Worm (Caenorhabditis elegans) whole organism, young adult: ENCODE data around the gene EGAP2.2.
A peak's percentile ranks its signal among the peaks of the same experiment; 100 is the strongest.

Source experiments
- B0261.1 ChIP-seq: sonication (generic microtip); optimal IDR thresholded peaks from 2 replicates; lab custom pipeline; 2016; ENCODE audit warnings: mild to moderate bottlenecking, missing genetic modification characterization, moderate library complexity, missing compliant biosample characterization
- B0336.3 ChIP-seq: fragments of 200-800 bp; sonication (Bioruptor generic); IDR thresholded peaks from 2 replicates; pipeline ENCODE4 v1.3.6; 2022; ENCODE audit warnings: missing genetic modification characterization, missing compliant biosample characterization
- D2030.7 ChIP-seq: fragments of 200-800 bp; sonication (Bioruptor generic); IDR thresholded peaks from 2 replicates; pipeline ENCODE4 v1.3.6; 2022; ENCODE audit warnings: missing genetic modification reagents, missing genetic modification characterization, missing compliant biosample characterization
- F37B4.10 ChIP-seq: fragments of 200-800 bp; sonication (Bioruptor generic); IDR thresholded peaks from 2 replicates; pipeline ENCODE4 v1.3.6; 2022; ENCODE audit warnings: missing genetic modification characterization, missing compliant biosample characterization
- T07F8.4 ChIP-seq: sonication (generic microtip); optimal IDR thresholded peaks from 2 replicates; lab custom pipeline; 2016; ENCODE audit warnings: mild to moderate bottlenecking, missing genetic modification characterization, moderate library complexity, missing compliant biosample characterization
- Y53F4B.3 ChIP-seq: fragments of 200-800 bp; sonication (Bioruptor generic); IDR thresholded peaks from 2 replicates; pipeline ENCODE4 v1.3.6; 2022; ENCODE audit warnings: missing genetic modification reagents, missing genetic modification characterization, missing compliant biosample characterization
- Y95B8A.8 ChIP-seq: fragments of 200-800 bp; sonication (Bioruptor generic); IDR thresholded peaks from 2 replicates; pipeline ENCODE4 v1.3.6; 2022; ENCODE audit warnings: missing genetic modification reagents, missing genetic modification characterization, missing compliant biosample characterization
- aptf-3 ChIP-seq: fragments of 200-800 bp; sonication (Bioruptor generic); IDR thresholded peaks from 2 replicates; pipeline ENCODE4 v1.3.6; 2022; ENCODE audit warnings: missing genetic modification characterization, missing compliant biosample characterization
- atf-7 ChIP-seq: sonication (generic microtip); optimal IDR thresholded peaks from 2 replicates; lab custom pipeline; 2017; ENCODE audit warnings: mild to moderate bottlenecking, missing genetic modification characterization, missing compliant biosample characterization
- athp-1 ChIP-seq: sonication (generic microtip); optimal IDR thresholded peaks from 2 replicates; lab custom pipeline; 2017; ENCODE audit warnings: mild to moderate bottlenecking, missing genetic modification characterization, missing compliant biosample characterization
- bed-2 ChIP-seq: fragments of 200-800 bp; sonication (Bioruptor generic); IDR thresholded peaks from 2 replicates; pipeline ENCODE4 v1.3.6; 2022; ENCODE audit warnings: missing genetic modification reagents, missing genetic modification characterization, missing compliant biosample characterization
- ccch-3 ChIP-seq: fragments of 200-800 bp; sonication (Bioruptor generic); optimal IDR thresholded peaks from 2 replicates; lab custom pipeline; 2018; ENCODE audit warnings: mild to moderate bottlenecking, missing genetic modification characterization, missing compliant biosample characterization
- cebp-2 ChIP-seq: fragments of 200-800 bp; sonication (Bioruptor generic); IDR thresholded peaks from 2 replicates; pipeline ENCODE4 v1.3.6; 2022; ENCODE audit warnings: missing genetic modification characterization, missing compliant biosample characterization
- ceh-40 ChIP-seq: fragments of 200-800 bp; sonication (Bioruptor generic); IDR thresholded peaks from 2 replicates; pipeline ENCODE4 v1.3.6; 2022; ENCODE audit warnings: missing genetic modification characterization, missing compliant biosample characterization
- dpff-1 ChIP-seq: sonication (generic microtip); optimal IDR thresholded peaks from 2 replicates; lab custom pipeline; 2017; ENCODE audit warnings: mild to moderate bottlenecking, missing genetic modification characterization, missing compliant biosample characterization
- efl-1 ChIP-seq: fragments of 150-350 bp; optimal IDR thresholded peaks from 2 replicates; lab custom pipeline; 2014; ENCODE audit warnings: missing biosample characterization, missing genetic modification reagents, missing genetic modification characterization
- egl-18 ChIP-seq: fragments of 200-800 bp; sonication (Bioruptor generic); IDR thresholded peaks from 2 replicates; pipeline ENCODE4 v1.3.6; 2022; ENCODE audit warnings: missing genetic modification reagents, missing genetic modification characterization, missing compliant biosample characterization
- egrh-3 ChIP-seq: fragments of 200-800 bp; sonication (Bioruptor generic); IDR thresholded peaks from 2 replicates; pipeline ENCODE4 v1.3.6; 2022; ENCODE audit warnings: missing genetic modification reagents, missing genetic modification characterization, missing compliant biosample characterization
- ekl-4 ChIP-seq: fragments of 200-800 bp; sonication (Bioruptor generic); IDR thresholded peaks from 2 replicates; pipeline ENCODE4 v1.3.6; 2022; ENCODE audit warnings: missing genetic modification reagents, missing genetic modification characterization, missing compliant biosample characterization
- ets-4 ChIP-seq: fragments of 200-800 bp; sonication (Bioruptor generic); optimal IDR thresholded peaks from 2 replicates; lab custom pipeline; 2018; ENCODE audit warnings: mild to moderate bottlenecking, missing genetic modification characterization, missing compliant biosample characterization
- gei-17 ChIP-seq: fragments of 200-800 bp; sonication (Bioruptor generic); optimal IDR thresholded peaks from 2 replicates; lab custom pipeline; 2018; ENCODE audit warnings: mild to moderate bottlenecking, missing genetic modification characterization, missing compliant biosample characterization
- hlh-12 ChIP-seq: sonication (generic microtip); optimal IDR thresholded peaks from 2 replicates; lab custom pipeline; 2016; ENCODE audit warnings: missing genetic modification characterization, missing compliant biosample characterization
- let-607 ChIP-seq, 2 experiments: fragments of 200-800 bp in 1 of 2; sonication (Bioruptor generic) in 1 of 2; sonication (generic microtip) in 1 of 2; optimal IDR thresholded peaks; 2 replicates each; lab custom pipeline; 2016 to 2018; ENCODE audit warnings: mild to moderate bottlenecking in 2 of 2, missing compliant biosample characterization in 2 of 2, missing genetic modification characterization in 2 of 2, moderate library complexity in 2 of 2, missing genotype in 1 of 2
- lin-40 ChIP-seq: sonication (generic microtip); optimal IDR thresholded peaks from 2 replicates; lab custom pipeline; 2016; ENCODE audit warnings: missing genetic modification characterization, mild to moderate bottlenecking, missing compliant biosample characterization, missing genotype, missing genetic modification reagents
- lin-54 ChIP-seq: fragments of 200-800 bp; sonication (Bioruptor generic); optimal IDR thresholded peaks from 2 replicates; lab custom pipeline; 2018; ENCODE audit warnings: mild to moderate bottlenecking, missing genetic modification characterization, missing compliant biosample characterization
- lsl-1 ChIP-seq: fragments of 200-800 bp; sonication (Bioruptor generic); optimal IDR thresholded peaks from 2 replicates; lab custom pipeline; 2018; ENCODE audit warnings: mild to moderate bottlenecking, missing genetic modification characterization, moderate library complexity, missing compliant biosample characterization
- madf-10 ChIP-seq: sonication (generic microtip); optimal IDR thresholded peaks from 2 replicates; lab custom pipeline; 2016; ENCODE audit warnings: mild to moderate bottlenecking, missing genetic modification characterization, missing compliant biosample characterization
- mcd-1 ChIP-seq: fragments of 200-800 bp; sonication (Bioruptor generic); IDR thresholded peaks from 2 replicates; pipeline ENCODE4 v1.3.6; 2022; ENCODE audit warnings: missing genetic modification reagents, missing genetic modification characterization, missing compliant biosample characterization
- nfyb-1 ChIP-seq: fragments of 200-800 bp; sonication (Bioruptor generic); IDR thresholded peaks from 2 replicates; pipeline ENCODE4 v1.3.6; 2022; ENCODE audit warnings: missing genetic modification reagents, missing genetic modification characterization, missing compliant biosample characterization
- nhr-120 ChIP-seq: fragments of 200-800 bp; sonication (Bioruptor generic); IDR thresholded peaks from 2 replicates; pipeline ENCODE4 v1.3.6; 2022; ENCODE audit warnings: missing genetic modification characterization, missing compliant biosample characterization
- nhr-179 ChIP-seq: sonication (generic microtip); optimal IDR thresholded peaks from 2 replicates; lab custom pipeline; 2016; ENCODE audit warnings: mild to moderate bottlenecking, missing genetic modification characterization, missing compliant biosample characterization
- nhr-90 ChIP-seq: sonication (generic microtip); optimal IDR thresholded peaks from 2 replicates; lab custom pipeline; 2016; ENCODE audit warnings: missing genotype, mild to moderate bottlenecking, missing genetic modification characterization, missing compliant biosample characterization
- pbrm-1 ChIP-seq: fragments of 200-800 bp; sonication (Bioruptor generic); IDR thresholded peaks from 2 replicates; pipeline ENCODE4 v1.3.6; 2022; ENCODE audit warnings: missing genetic modification reagents, missing genetic modification characterization, missing compliant biosample characterization
- rcor-1 ChIP-seq: fragments of 200-800 bp; sonication (Bioruptor generic); IDR thresholded peaks from 2 replicates; pipeline ENCODE4 v1.3.6; 2022; ENCODE audit warnings: missing genetic modification reagents, missing genetic modification characterization, missing compliant biosample characterization
- rec-8 ChIP-seq, 2 experiments: sonication (generic microtip); optimal IDR thresholded peaks; 2 replicates each; lab custom pipeline; 2016; ENCODE audit warnings: mild to moderate bottlenecking in 2 of 2, missing genetic modification characterization in 2 of 2, missing genetic modification reagents in 2 of 2, missing genotype in 2 of 2, missing biosample characterization in 1 of 2, missing compliant biosample characterization in 1 of 2, moderate library complexity in 1 of 2
- snpc-1.1 ChIP-seq: sonication (generic microtip); optimal IDR thresholded peaks from 2 replicates; lab custom pipeline; 2017; ENCODE audit warnings: missing genetic modification characterization, mild to moderate bottlenecking, missing compliant biosample characterization, antibody characterized with exemption, moderate library complexity, missing genotype, missing genetic modification reagents; ENCODE audit not compliant: insufficient read depth
- snpc-1.3 ChIP-seq: sonication (generic microtip); optimal IDR thresholded peaks from 2 replicates; lab custom pipeline; 2017; ENCODE audit warnings: missing genetic modification characterization, mild to moderate bottlenecking, missing compliant biosample characterization, antibody characterized with exemption, moderate library complexity, missing genotype, missing genetic modification reagents; ENCODE audit not compliant: insufficient read depth
- snpc-3.4 ChIP-seq: sonication (generic microtip); optimal IDR thresholded peaks from 2 replicates; lab custom pipeline; 2017; ENCODE audit warnings: missing genetic modification characterization, mild to moderate bottlenecking, missing compliant biosample characterization, antibody characterized with exemption, moderate library complexity, missing genotype, missing genetic modification reagents
- snpc-4 ChIP-seq, 5 experiments: fragments of 150-350 bp in 1 of 5; sonication (generic microtip) in 4 of 5; optimal IDR thresholded peaks; 2 replicates each; lab custom pipeline; 2014 to 2018; ENCODE audit warnings: missing genetic modification characterization in 5 of 5, missing biosample characterization in 3 of 5, antibody characterized with exemption in 2 of 5, mild to moderate bottlenecking in 2 of 5, missing compliant biosample characterization in 2 of 5, missing genotype in 2 of 5, moderate library complexity in 2 of 5, missing genetic modification reagents in 1 of 5
- somi-1 ChIP-seq: fragments of 200-800 bp; sonication (Bioruptor generic); optimal IDR thresholded peaks from 2 replicates; lab custom pipeline; 2018; ENCODE audit warnings: mild to moderate bottlenecking, missing genetic modification characterization, missing compliant biosample characterization
- tlf-1 ChIP-seq: fragments of 200-800 bp; sonication (Bioruptor generic); optimal IDR thresholded peaks from 2 replicates; lab custom pipeline; 2018; ENCODE audit warnings: mild to moderate bottlenecking, missing genetic modification characterization, missing compliant biosample characterization
- unc-62 ChIP-seq: fragments of 150-350 bp; optimal IDR thresholded peaks from 2 replicates; lab custom pipeline; 2014; ENCODE audit warnings: missing biosample characterization, missing genetic modification reagents, missing genetic modification characterization
- zim-3 ChIP-seq: sonication (generic microtip); optimal IDR thresholded peaks from 2 replicates; lab custom pipeline; 2017; ENCODE audit warnings: mild to moderate bottlenecking, missing genetic modification characterization, moderate library complexity, missing compliant biosample characterization
- ztf-18 ChIP-seq: sonication (generic microtip); optimal IDR thresholded peaks from 2 replicates; lab custom pipeline; 2016; ENCODE audit warnings: missing genotype, mild to moderate bottlenecking, missing genetic modification characterization, missing compliant biosample characterization
- ztf-25 ChIP-seq: fragments of 200-800 bp; sonication (Bioruptor generic); IDR thresholded peaks from 2 replicates; pipeline ENCODE4 v1.3.6; 2022; ENCODE audit warnings: missing genetic modification reagents, missing genetic modification characterization, missing compliant biosample characterization
- ztf-26 ChIP-seq: sonication (generic microtip); optimal IDR thresholded peaks from 2 replicates; lab custom pipeline; 2017; ENCODE audit warnings: missing genetic modification characterization, missing compliant biosample characterization
- ztf-28 ChIP-seq: fragments of 200-800 bp; sonication (Bioruptor generic); IDR thresholded peaks from 2 replicates; pipeline ENCODE4 v1.3.6; 2022; ENCODE audit warnings: missing genetic modification reagents, missing genetic modification characterization, missing compliant biosample characterization
- ztf-3 ChIP-seq: fragments of 200-800 bp; sonication (Bioruptor generic); optimal IDR thresholded peaks from 2 replicates; lab custom pipeline; 2018; ENCODE audit warnings: mild to moderate bottlenecking, missing genetic modification characterization, missing compliant biosample characterization

The EGAP2.2 gene

ce11 chrII:5182451-5182850 lies 47.2 kb upstream of the EGAP2.2 start (continued):
- TF ChIP-seq lin-54 (GFP tag; lab: Kevin White, UChicago) (peak; percentile 20), ztf-28 (no peak), bed-2 (no peak), snpc-4 (GFP tag; optimal IDR thresholded peaks at IDR 0.05; lab: Kevin White, UChicago) (no peak), snpc-4 (tag; optimal IDR thresholded peaks at IDR 0.05; lab: Kevin White, UChicago) (peak in 3 of 4 experiments; percentile 19 to 56 (median 29)), egl-18 (GFP tag; lab: Robert Waterston, UW) (no peak), D2030.7 (GFP tag; lab: Robert Waterston, UW) (no peak), mcd-1 (GFP tag; lab: Robert Waterston, UW) (peak; percentile 50), snpc-3.4 (no peak), unc-62 (GFP tag; lab: Kevin White, UChicago) (no peak), efl-1 (no peak), ztf-18 (tag; lab: Kevin White, UChicago) (peak; percentile 17), snpc-1.3 (tag; lab: Kevin White, UChicago) (no peak), T07F8.4 (tag; lab: Kevin White, UChicago) (no peak), snpc-1.1 (no peak), ccch-3 (GFP tag; lab: Kevin White, UChicago) (no peak), egrh-3 (0 out of 2 replicates have a peak, but pooled peaks have one; percentile 11), cebp-2 (GFP tag; lab: Robert Waterston, UW) (no peak), ceh-40 (GFP tag; lab: Robert Waterston, UW) (no peak), let-607 (tag; optimal IDR thresholded peaks at IDR 0.05; lab: Kevin White, UChicago) (peak; percentile 93 to 94), lin-40 (peak; percentile 72), pbrm-1 (GFP tag; lab: Robert Waterston, UW) (peak; percentile 43; the same call in 1 of the 2 replicates), hlh-12 (no peak), nhr-120 (GFP tag; lab: Robert Waterston, UW) (no peak), Y95B8A.8 (GFP tag; lab: Robert Waterston, UW) (no peak), rec-8 (tag; optimal IDR thresholded peaks at IDR 0.05; lab: Kevin White, UChicago) (no peak), zim-3 (no peak), somi-1 (GFP tag; lab: Kevin White, UChicago) (peak; percentile 55), athp-1 (tag; lab: Kevin White, UChicago) (no peak), ztf-25 (GFP tag; lab: Robert Waterston, UW) (no peak), lsl-1 (no peak), madf-10 (tag; lab: Kevin White, UChicago) (peak; percentile 22), ztf-26 (tag; lab: Kevin White, UChicago) (peak; percentile 64), B0261.1 (no peak), nfyb-1 (GFP tag; lab: Robert Waterston, UW) (no peak; the same call in none of the 2 replicates), F37B4.10 (GFP tag; lab: Robert Waterston, UW) (no peak), gei-17 (no peak), tlf-1 (GFP tag; lab: Kevin White, UChicago) (peak; percentile 72), nhr-90 (peak; percentile 60), atf-7 (peak; percentile 84), aptf-3 (GFP tag; lab: Robert Waterston, UW) (no peak), ztf-3 (GFP tag; lab: Kevin White, UChicago) (no peak), ets-4 (GFP tag; lab: Kevin White, UChicago) (no peak), nhr-179 (tag; lab: Kevin White, UChicago) (no peak), B0336.3 (GFP tag; lab: Robert Waterston, UW) (no peak; the same call in 1 of the 2 replicates), rcor-1 (GFP tag; lab: Robert Waterston, UW) (peak; percentile 42; the same call in 1 of the 2 replicates), ekl-4 (GFP tag; lab: Robert Waterston, UW) (no peak), Y53F4B.3 (GFP tag; lab: Robert Waterston, UW) (no peak), dpff-1 (no peak)
